Fruit fly (Drosophila melanogaster) whole organism, adult: ENCODE data around the gene Spn28Db.

Experiments used
- CG11617 ChIP-seq: fragments of 200-800 bp; sonication (Bioruptor generic); optimal IDR thresholded peaks from 2 replicates; lab custom pipeline; 2017; ENCODE audit warnings: mild to moderate bottlenecking, missing biosample characterization, missing genetic modification reagents, missing genetic modification characterization
- CG14711 ChIP-seq: fragments of 200-800 bp; sonication (Bioruptor generic); optimal IDR thresholded peaks from 2 replicates; lab custom pipeline; 2018; ENCODE audit warnings: missing biosample characterization, mild to moderate bottlenecking, missing genetic modification characterization, moderate library complexity
- CG1620 ChIP-seq: fragments of 200-800 bp; sonication (Bioruptor generic); optimal IDR thresholded peaks from 2 replicates; lab custom pipeline; 2016; ENCODE audit warnings: missing biosample characterization, missing genetic modification characterization
- CG33017 ChIP-seq: fragments of 200-800 bp; sonication (Bioruptor generic); optimal IDR thresholded peaks from 2 replicates; lab custom pipeline; 2018; ENCODE audit warnings: missing biosample characterization, mild to moderate bottlenecking, missing genetic modification characterization, moderate library complexity
- CG5204 ChIP-seq: fragments of 200-800 bp; sonication (Bioruptor generic); optimal IDR thresholded peaks from 2 replicates; lab custom pipeline; 2016; ENCODE audit warnings: missing biosample characterization, missing genetic modification characterization
- CG7045 ChIP-seq: fragments of 200-800 bp; sonication (Bioruptor generic); optimal IDR thresholded peaks from 2 replicates; lab custom pipeline; 2017; ENCODE audit warnings: missing biosample characterization, mild to moderate bottlenecking, missing genetic modification characterization
- cnc ChIP-seq, 2 experiments: fragments of >200 bp; optimal IDR thresholded peaks; 2 replicates each; lab custom pipeline; 2017
- kay ChIP-seq: fragments of 200-800 bp; sonication (Bioruptor generic); peaks from one replicate; lab custom pipeline; 2016; ENCODE audit warnings: missing biosample characterization, missing genetic modification characterization, borderline replicate concordance
- pad ChIP-seq: fragments of 200-800 bp; sonication (Bioruptor generic); optimal IDR thresholded peaks from 3 replicates; lab custom pipeline; 2017; ENCODE audit warnings: missing biosample characterization, missing genetic modification characterization, mild to moderate bottlenecking, moderate library complexity, missing genetic modification reagents

DNA sequence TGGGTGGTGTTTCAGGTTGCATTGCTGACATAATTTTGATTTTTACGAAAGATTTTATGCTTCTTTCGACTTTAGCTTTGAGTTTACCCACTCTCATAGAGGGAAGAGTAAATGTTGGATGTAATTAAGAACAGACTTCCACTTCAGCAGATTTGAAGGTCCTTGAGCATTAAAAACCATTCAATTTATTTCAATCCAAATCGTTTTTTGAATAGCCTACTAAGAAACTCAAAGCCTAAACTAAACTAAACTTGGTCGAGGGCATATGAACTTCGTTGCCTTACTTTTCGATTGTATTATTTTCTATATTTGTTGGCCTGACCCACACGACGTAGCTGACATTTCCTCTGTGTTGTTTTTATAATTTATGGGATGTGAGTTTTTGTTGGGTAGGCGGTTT, 22.4 kb upstream of the Spn28Db start:
- TF ChIP-seq kay (GFP tag; lab: Kevin White, UChicago) (no peak), CG7045 (GFP tag; lab: Kevin White, UChicago) (no peak), CG5204 (no peak), CG14711 (tag; lab: Kevin White, UChicago) (no peak), pad (GFP tag; lab: Kevin White, UChicago) (no peak), CG1620 (GFP tag; lab: Kevin White, UChicago) (no peak), CG11617 (GFP tag; lab: Kevin White, UChicago) (no peak), CG33017 (tag; lab: Kevin White, UChicago) (no peak), cnc (optimal IDR thresholded peaks at IDR 0.05; lab: Kevin White, UChicago) (no peak)
